Worm (Caenorhabditis elegans) whole organism, L4 larva: ENCODE results near the gene T16H12.9.

ENCODE experiments used
- D1046.2 ChIP-seq: fragments of 200-800 bp; sonication (Bioruptor generic); IDR thresholded peaks from 2 replicates; pipeline ENCODE4 v1.3.6; 2022; ENCODE audit warnings: missing genetic modification characterization, missing compliant biosample characterization
- F26F4.8 ChIP-seq: fragments of 200-800 bp; sonication (Bioruptor generic); conservative IDR thresholded peaks from 2 replicates; pipeline ENCODE4 v1.3.6; 2022; ENCODE audit warnings: missing genetic modification characterization, missing compliant biosample characterization
- F37D6.2 ChIP-seq: sonication (generic microtip); optimal IDR thresholded peaks from 2 replicates; lab custom pipeline; 2016; ENCODE audit warnings: mild to moderate bottlenecking, missing genetic modification characterization, missing compliant biosample characterization
- F44E2.7 ChIP-seq: fragments of 200-800 bp; sonication (Bioruptor generic); IDR thresholded peaks from 2 replicates; pipeline ENCODE4 v2.1.2; 2022; ENCODE audit warnings: missing genetic modification characterization, missing compliant biosample characterization
- R02D3.7 ChIP-seq: fragments of 150-350 bp; sonication (generic microtip); optimal IDR thresholded peaks from 3 replicates; lab custom pipeline; 2014; ENCODE audit warnings: missing biosample characterization, missing genetic modification characterization
- T20F7.1 ChIP-seq: fragments of 200-800 bp; sonication (Bioruptor generic); optimal IDR thresholded peaks from 2 replicates; lab custom pipeline; 2018; ENCODE audit warnings: mild to moderate bottlenecking, missing genetic modification characterization, missing compliant biosample characterization
- Y75B8A.6 ChIP-seq: fragments of 200-800 bp; sonication (Bioruptor generic); IDR thresholded peaks from 2 replicates; pipeline ENCODE4 v1.3.6; 2022; ENCODE audit warnings: missing genetic modification reagents, missing genetic modification characterization, missing compliant biosample characterization
- ZK337.2 ChIP-seq: fragments of 200-800 bp; sonication (Bioruptor generic); IDR thresholded peaks from 2 replicates; pipeline ENCODE4 v1.3.6; 2022; ENCODE audit warnings: missing genetic modification reagents, missing genetic modification characterization, missing compliant biosample characterization
- aha-1 ChIP-seq: fragments of 150-350 bp; peaks from one replicate; lab custom pipeline; 2014; ENCODE audit warnings: missing biosample characterization, missing genetic modification characterization
- aly-2 ChIP-seq: sonication (generic microtip); optimal IDR thresholded peaks from 2 replicates; lab custom pipeline; 2018; ENCODE audit warnings: missing biosample characterization, missing genetic modification characterization
- ama-1 ChIP-seq: fragments of 150-350 bp; optimal IDR thresholded peaks from 2 replicates; lab custom pipeline; 2014; ENCODE audit warnings: inconsistent platforms, mixed read lengths
- ceh-20 ChIP-seq: fragments of 200-800 bp; sonication (Bioruptor generic); IDR thresholded peaks from 2 replicates; pipeline ENCODE4 v1.3.6; 2022; ENCODE audit warnings: missing genetic modification reagents, missing genetic modification characterization, missing compliant biosample characterization
- ceh-44 ChIP-seq: fragments of 200-800 bp; sonication (Bioruptor generic); IDR thresholded peaks from 2 replicates; pipeline ENCODE4 v1.3.6; 2022; ENCODE audit warnings: missing genetic modification reagents, missing genetic modification characterization, missing compliant biosample characterization
- daf-12 ChIP-seq: fragments of 150-350 bp; optimal IDR thresholded peaks from 2 replicates; lab custom pipeline; 2014; ENCODE audit warnings: missing biosample characterization, missing genetic modification reagents, missing genetic modification characterization
- dmd-6 ChIP-seq: fragments of 200-800 bp; sonication (Bioruptor generic); IDR thresholded peaks from 2 replicates; pipeline ENCODE4 v1.3.6; 2022; ENCODE audit warnings: missing genetic modification reagents, missing genetic modification characterization, missing compliant biosample characterization
- dmd-8 ChIP-seq: fragments of 200-800 bp; sonication (Bioruptor generic); IDR thresholded peaks from 2 replicates; pipeline ENCODE4 v1.3.6; 2022; ENCODE audit warnings: missing genetic modification characterization, missing compliant biosample characterization
- dve-1 ChIP-seq: sonication (generic microtip); optimal IDR thresholded peaks from 2 replicates; lab custom pipeline; 2017; ENCODE audit warnings: antibody characterized with exemption, mild to moderate bottlenecking, missing genetic modification characterization, missing compliant biosample characterization; ENCODE audit not compliant: insufficient read depth
- gei-8 ChIP-seq: fragments of 200-800 bp; sonication (Bioruptor generic); optimal IDR thresholded peaks from 2 replicates; lab custom pipeline; 2018; ENCODE audit warnings: mild to moderate bottlenecking, missing genetic modification characterization, missing compliant biosample characterization
- hif-1 ChIP-seq, 2 experiments: sonication (generic microtip); optimal IDR thresholded peaks; 2 replicates each; lab custom pipeline; 2016 to 2017; ENCODE audit warnings: missing compliant biosample characterization in 2 of 2, missing genetic modification characterization in 2 of 2, missing genetic modification reagents in 2 of 2, missing genotype in 2 of 2, mild to moderate bottlenecking in 1 of 2
- hlh-11 ChIP-seq: fragments of 200-800 bp; sonication (Bioruptor generic); optimal IDR thresholded peaks from 2 replicates; lab custom pipeline; 2018; ENCODE audit warnings: mild to moderate bottlenecking, missing genetic modification characterization, missing compliant biosample characterization
- hlh-30 ChIP-seq: sonication (generic microtip); optimal IDR thresholded peaks from 2 replicates; lab custom pipeline; 2017; ENCODE audit warnings: antibody characterized with exemption, mild to moderate bottlenecking, missing genetic modification characterization, missing compliant biosample characterization; ENCODE audit not compliant: insufficient read depth
- jun-1 ChIP-seq: fragments of 150-350 bp; optimal IDR thresholded peaks from 2 replicates; lab custom pipeline; 2014; ENCODE audit warnings: missing biosample characterization, missing genetic modification reagents, missing genetic modification characterization
- lin-29 ChIP-seq: fragments of 200-800 bp; sonication (Bioruptor generic); IDR thresholded peaks from 2 replicates; pipeline ENCODE4 v1.3.6; 2022; ENCODE audit warnings: missing genetic modification reagents, missing genetic modification characterization, missing compliant biosample characterization
- lsy-2 ChIP-seq, 2 experiments: fragments of 150-350 bp in 1 of 2; sonication (generic microtip) in 1 of 2; optimal IDR thresholded peaks; 2 replicates each; lab custom pipeline; 2014 to 2017; ENCODE audit warnings: missing biosample characterization in 2 of 2, missing genetic modification characterization in 2 of 2
- madf-9 ChIP-seq: fragments of 200-800 bp; sonication (Bioruptor generic); conservative IDR thresholded peaks from 2 replicates; pipeline ENCODE4 v1.3.6; 2022; ENCODE audit warnings: missing genetic modification reagents, missing genetic modification characterization, missing compliant biosample characterization
- mep-1 ChIP-seq: fragments of 150-350 bp; sonication (generic microtip); optimal IDR thresholded peaks from 3 replicates; lab custom pipeline; 2014; ENCODE audit warnings: missing biosample characterization, missing genetic modification characterization
- mxl-2 ChIP-seq: fragments of 200-800 bp; sonication (Bioruptor generic); conservative IDR thresholded peaks from 2 replicates; pipeline ENCODE4 v1.3.6; 2022; ENCODE audit warnings: missing genetic modification reagents, missing genetic modification characterization, missing compliant biosample characterization
- mxl-3 ChIP-seq: fragments of 200-800 bp; sonication (Bioruptor generic); optimal IDR thresholded peaks from 2 replicates; lab custom pipeline; 2018; ENCODE audit warnings: mild to moderate bottlenecking, missing genetic modification characterization, missing compliant biosample characterization
- nhr-237 ChIP-seq: sonication (generic microtip); optimal IDR thresholded peaks from 2 replicates; lab custom pipeline; 2017; ENCODE audit warnings: missing biosample characterization, missing genetic modification characterization
- nhr-25 ChIP-seq: sonication (generic microtip); optimal IDR thresholded peaks from 2 replicates; lab custom pipeline; 2017; ENCODE audit warnings: missing genetic modification characterization, mild to moderate bottlenecking, missing compliant biosample characterization, antibody characterized with exemption, moderate library complexity, borderline replicate concordance; ENCODE audit not compliant: insufficient read depth
- nhr-28 ChIP-seq: fragments of 150-350 bp; optimal IDR thresholded peaks from 2 replicates; lab custom pipeline; 2014; ENCODE audit warnings: missing biosample characterization, missing genetic modification characterization
- nhr-48 ChIP-seq: sonication (generic microtip); optimal IDR thresholded peaks from 2 replicates; lab custom pipeline; 2016; ENCODE audit warnings: mild to moderate bottlenecking, missing genetic modification characterization, missing compliant biosample characterization
- nhr-77 ChIP-seq: fragments of 150-350 bp; optimal IDR thresholded peaks from 2 replicates; lab custom pipeline; 2014; ENCODE audit warnings: missing biosample characterization, missing genetic modification characterization
- php-3 ChIP-seq: fragments of 200-800 bp; sonication (Bioruptor generic); IDR thresholded peaks from 2 replicates; pipeline ENCODE4 v1.3.6; 2022; ENCODE audit warnings: missing genetic modification reagents, missing genetic modification characterization, missing compliant biosample characterization
- rbr-2 ChIP-seq: sonication (generic microtip); optimal IDR thresholded peaks from 2 replicates; lab custom pipeline; 2016; ENCODE audit warnings: missing genotype, missing genetic modification characterization, missing compliant biosample characterization
- saeg-2 ChIP-seq: fragments of 200-800 bp; sonication (Bioruptor generic); IDR thresholded peaks from 2 replicates; pipeline ENCODE4 v1.3.6; 2022; ENCODE audit warnings: missing genetic modification reagents, missing genetic modification characterization, missing compliant biosample characterization
- skn-1 ChIP-seq: fragments of 150-350 bp; optimal IDR thresholded peaks from 2 replicates; lab custom pipeline; 2014; ENCODE audit warnings: missing biosample characterization, missing genetic modification characterization
- snpc-1.2 ChIP-seq: fragments of 200-800 bp; sonication (Bioruptor generic); IDR thresholded peaks from 2 replicates; pipeline ENCODE4 v1.3.6; 2022; ENCODE audit warnings: missing genetic modification reagents, missing genetic modification characterization, missing compliant biosample characterization
- spr-1 ChIP-seq: sonication (generic microtip); optimal IDR thresholded peaks from 2 replicates; lab custom pipeline; 2016; ENCODE audit warnings: mild to moderate bottlenecking, missing genetic modification characterization, missing compliant biosample characterization
- unc-62 ChIP-seq, 3 experiments: fragments of 150-350 bp in 1 of 3; sonication (generic microtip); optimal IDR thresholded peaks in 2 of 3; peaks in 1 of 3; 1 replicate in 1 of 3; 2 replicates in 2 of 3; lab custom pipeline; 2014 to 2017; ENCODE audit warnings: missing biosample characterization in 3 of 3, missing genetic modification characterization in 3 of 3, missing genetic modification reagents in 3 of 3, missing genotype in 1 of 3
- zfp-3 ChIP-seq: fragments of 200-800 bp; sonication (Bioruptor generic); conservative IDR thresholded peaks from 2 replicates; pipeline ENCODE4 v1.3.6; 2022; ENCODE audit warnings: missing genetic modification reagents, missing genetic modification characterization, missing compliant biosample characterization
- zip-11 ChIP-seq: fragments of 200-800 bp; sonication (Bioruptor generic); IDR thresholded peaks from 2 replicates; pipeline ENCODE4 v1.3.6; 2022; ENCODE audit warnings: missing genetic modification characterization, missing compliant biosample characterization

T16H12.9 gene

DNA sequence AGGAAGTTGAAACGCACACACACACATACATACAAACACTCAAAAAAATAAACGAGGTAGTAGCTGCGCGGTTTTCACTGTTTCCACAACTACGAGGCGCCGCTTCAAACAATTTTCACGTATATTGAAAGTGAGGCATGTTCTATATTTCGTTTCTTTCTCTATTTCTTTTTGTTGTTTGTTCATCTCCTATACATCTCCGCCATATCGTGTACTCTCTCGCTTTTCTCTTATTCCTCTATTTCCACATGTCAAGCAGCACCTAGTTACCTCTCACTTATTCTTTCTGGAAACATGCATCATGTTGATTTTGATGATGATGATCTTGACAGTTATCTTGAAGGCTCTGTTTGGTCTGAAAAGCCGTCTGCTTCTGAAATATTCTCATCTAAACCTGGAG lies 27.7 kb downstream of the T16H12.9 start, which contains the start of gene ZK1128.7:
Gene ZK1128.7 (plus strand): TSS at position 229 of the 400 bp plus-strand sequence.
- TF ChIP-seq hlh-30 (tag; lab: Kevin White, UChicago) (peak; percentile 8), daf-12 (tag; lab: Kevin White, UChicago) (no peak), aha-1 (peak; percentile 89), mep-1 (tag; lab: Kevin White, UChicago) (no peak), F44E2.7 (GFP tag; lab: Robert Waterston, UW) (no peak), lsy-2 (tag; optimal IDR thresholded peaks at IDR 0.05; lab: Kevin White, UChicago) (peak in 1 of 2 experiments; percentile 28), hif-1 (tag; optimal IDR thresholded peaks at IDR 0.05; lab: Kevin White, UChicago) (peak in 1 of 2 experiments; percentile 27), mxl-3 (GFP tag; lab: Kevin White, UChicago) (peak; percentile 9), dve-1 (tag; lab: Kevin White, UChicago) (peak; percentile 6), unc-62 (GFP tag; optimal IDR thresholded peaks at IDR 0.05 in 1 of 2; lab: Kevin White, UChicago) (peak in 1 of 2 experiments; percentile 39), unc-62 (tag; optimal IDR thresholded peaks at IDR 0.05; lab: Kevin White, UChicago) (no peak)

DNA sequence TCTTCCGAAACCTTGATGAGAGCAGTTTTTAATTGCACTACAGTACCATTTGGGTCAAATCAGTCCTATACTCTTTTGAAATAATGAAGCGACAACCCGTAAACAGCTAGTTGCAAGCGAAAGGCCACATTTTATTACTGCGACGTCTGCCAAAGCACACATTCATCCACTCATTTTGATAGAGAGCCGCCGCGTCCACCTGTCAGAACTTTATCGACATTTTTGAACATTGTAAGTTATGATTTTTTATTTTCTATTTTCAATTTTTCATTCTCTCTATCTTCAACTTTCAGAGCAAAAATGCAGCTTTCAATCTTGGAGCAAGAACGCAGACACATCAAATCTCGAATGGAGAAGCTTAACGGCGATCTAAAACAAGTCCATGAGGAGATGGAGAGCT lies 31.6 kb downstream of the T16H12.9 start, which contains the start of gene K08E5.6:
Gene K08E5.6 (plus strand): TSS at position 301 of the 400 bp plus-strand sequence.
- TF ChIP-seq hlh-11 (no peak), nhr-28 (tag; lab: Kevin White, UChicago) (no peak), saeg-2 (GFP tag; lab: Robert Waterston, UW) (no peak), ZK337.2 (GFP tag; lab: Robert Waterston, UW) (no peak), dmd-6 (GFP tag; lab: Robert Waterston, UW) (no peak), zip-11 (GFP tag; lab: Robert Waterston, UW) (no peak), dmd-8 (GFP tag; lab: Robert Waterston, UW) (no peak), F26F4.8 (no peak), T20F7.1 (no peak), madf-9 (GFP tag; lab: Robert Waterston, UW) (no peak), aly-2 (tag; lab: Kevin White, UChicago) (no peak)

ce11 chrIII:10146701-10147100 lies 37.6 kb downstream of the T16H12.9 start, which contains the start of gene K08E5.1:
TSS of gene K08E5.1 (minus strand) at chrIII:10146801.
- TF ChIP-seq gei-8 (no peak), dmd-8 (GFP tag; lab: Robert Waterston, UW) (no peak), nhr-25 (no peak), nhr-237 (tag; lab: Kevin White, UChicago) (no peak), Y75B8A.6 (GFP tag; lab: Robert Waterston, UW) (no peak), snpc-1.2 (GFP tag; lab: Robert Waterston, UW) (no peak), zfp-3 (GFP tag; lab: Robert Waterston, UW) (no peak), ama-1 (lab: Kevin White, UChicago) (no peak), hlh-11 (no peak)
- TF ChIP-seq, all 104 proteins: peak for 0

ce11 chrIII:10149910-10150309 lies 40.8 kb downstream of the T16H12.9 start:
- TF ChIP-seq aha-1 (peak; percentile 94), R02D3.7 (tag; lab: Kevin White, UChicago) (no peak), spr-1 (tag; lab: Kevin White, UChicago) (no peak)

ce11 chrIII:10150710-10151109 lies 41.6 kb downstream of the T16H12.9 start:
- no peak for TF ChIP-seq php-3
- peak; percentile 98 for TF ChIP-seq aha-1
- peak; percentile 36 for TF ChIP-seq hlh-30 (tag; lab: Kevin White, UChicago)
- no peak for TF ChIP-seq lin-29 (GFP tag; lab: Robert Waterston, UW)
- TF ChIP-seq nhr-25, result no peak
- no peak for TF ChIP-seq zfp-3 (GFP tag; lab: Robert Waterston, UW)
- TF ChIP-seq nhr-48 (tag; lab: Kevin White, UChicago), result peak; percentile 75
- TF ChIP-seq nhr-77 (tag; lab: Kevin White, UChicago), result no peak
- TF ChIP-seq skn-1 (tag; lab: Kevin White, UChicago), result no peak
- no peak for TF ChIP-seq jun-1 (tag; lab: Kevin White, UChicago)
- TF ChIP-seq D1046.2 (GFP tag; lab: Robert Waterston, UW), result no peak
- peak; percentile 31 for TF ChIP-seq mxl-3 (GFP tag; lab: Kevin White, UChicago)
- no peak for TF ChIP-seq ceh-44
- 0 out of 2 replicates have a peak, but pooled peaks have one; percentile 26 for TF ChIP-seq ceh-20 (GFP tag; lab: Robert Waterston, UW)
- TF ChIP-seq lsy-2 (tag; optimal IDR thresholded peaks at IDR 0.05; lab: Kevin White, UChicago), result peak in 1 of 2 experiments; percentile 21
- TF ChIP-seq saeg-2 (GFP tag; lab: Robert Waterston, UW), result no peak
- TF ChIP-seq rbr-2 (tag; lab: Kevin White, UChicago), result no peak
- TF ChIP-seq R02D3.7 (tag; lab: Kevin White, UChicago), result no peak
- no peak for TF ChIP-seq F37D6.2 (tag; lab: Kevin White, UChicago)
- TF ChIP-seq ama-1 (lab: Kevin White, UChicago), result no peak
- no peak for TF ChIP-seq mxl-2 (GFP tag; lab: Robert Waterston, UW)
